Fruit fly (Drosophila melanogaster): ENCODE results near the gene AlaRS.

DNA sequence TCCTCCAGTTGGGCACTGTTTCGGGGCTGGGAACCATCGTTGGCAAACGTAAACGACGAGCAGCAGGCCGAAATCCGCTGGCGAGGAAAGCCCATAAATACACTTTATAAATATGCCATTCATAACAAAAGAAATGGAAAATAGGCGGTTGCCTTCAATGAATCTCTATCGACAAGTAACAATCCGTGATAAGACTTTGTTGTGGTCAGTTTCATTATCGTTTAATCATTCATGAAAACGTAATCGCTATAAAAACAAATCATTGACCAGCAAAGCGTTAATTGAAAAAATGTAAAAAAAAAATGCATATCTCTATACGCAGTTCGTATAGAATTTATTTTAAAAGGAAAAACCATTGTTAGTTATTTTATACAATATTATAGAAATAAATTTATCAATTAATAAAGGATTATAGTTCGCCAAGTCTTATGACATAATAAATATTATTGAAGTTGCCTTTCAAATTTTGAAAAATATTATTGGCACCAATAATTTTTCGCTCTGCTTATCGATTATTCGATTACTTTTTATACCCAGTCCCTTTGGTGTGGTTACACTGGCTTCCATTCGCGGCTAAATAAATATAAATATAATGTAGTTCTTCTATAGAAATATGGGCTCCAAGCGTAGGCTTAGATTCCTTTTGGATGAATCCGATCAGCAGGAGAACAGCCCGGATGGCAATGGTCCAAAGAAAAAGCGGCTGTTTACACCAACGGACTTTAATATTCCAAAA is 18.5 kb upstream of the AlaRS start, which contains the start of gene CG31898:
- no peak for TF ChIP-seq CG32006 (GFP tag; optimal IDR thresholded peaks at IDR 0.05)
- TF ChIP-seq Sox102F (GFP tag; optimal IDR thresholded peaks at IDR 0.05), result no peak
- TF ChIP-seq dsx (GFP tag; optimal IDR thresholded peaks at IDR 0.05; ENCODE audit: poor library complexity, severe bottlenecking), result no peak
- TF ChIP-seq cyc (GFP tag; optimal IDR thresholded peaks at IDR 0.05), result no peak
- TF ChIP-seq topi (GFP tag; optimal IDR thresholded peaks at IDR 0.05), result no peak
- TF ChIP-seq CG34406 (GFP tag; optimal IDR thresholded peaks at IDR 0.05), result no peak
- no peak for TF ChIP-seq Ets21C (GFP tag; optimal IDR thresholded peaks at IDR 0.05)
